Fruit fly (Drosophila melanogaster) whole organism, prepupa: ENCODE results near the gene CG43210.

ENCODE experiments used
- CG31627 ChIP-seq: fragments of 200-800 bp; sonication (Bioruptor generic); optimal IDR thresholded peaks from 3 replicates; lab custom pipeline; 2016; ENCODE audit warnings: missing biosample characterization, missing genetic modification characterization
- Hr39 ChIP-seq: fragments of 200-800 bp; sonication (Bioruptor generic); optimal IDR thresholded peaks from 2 replicates; lab custom pipeline; 2016; ENCODE audit warnings: missing biosample characterization, missing genetic modification characterization
- esn ChIP-seq: fragments of 200-800 bp; sonication (Bioruptor generic); optimal IDR thresholded peaks from 2 replicates; lab custom pipeline; 2016; ENCODE audit warnings: missing biosample characterization, mild to moderate bottlenecking, missing genetic modification characterization, moderate library complexity
- fd85E ChIP-seq: fragments of 200-800 bp; sonication (Bioruptor generic); optimal IDR thresholded peaks from 3 replicates; lab custom pipeline; 2016; ENCODE audit warnings: missing biosample characterization, missing genetic modification characterization
- fkh ChIP-seq: fragments of 200-800 bp; sonication (Bioruptor generic); optimal IDR thresholded peaks from 3 replicates; lab custom pipeline; 2017; ENCODE audit warnings: missing biosample characterization, mild to moderate bottlenecking, missing genetic modification characterization, moderate library complexity

DNA sequence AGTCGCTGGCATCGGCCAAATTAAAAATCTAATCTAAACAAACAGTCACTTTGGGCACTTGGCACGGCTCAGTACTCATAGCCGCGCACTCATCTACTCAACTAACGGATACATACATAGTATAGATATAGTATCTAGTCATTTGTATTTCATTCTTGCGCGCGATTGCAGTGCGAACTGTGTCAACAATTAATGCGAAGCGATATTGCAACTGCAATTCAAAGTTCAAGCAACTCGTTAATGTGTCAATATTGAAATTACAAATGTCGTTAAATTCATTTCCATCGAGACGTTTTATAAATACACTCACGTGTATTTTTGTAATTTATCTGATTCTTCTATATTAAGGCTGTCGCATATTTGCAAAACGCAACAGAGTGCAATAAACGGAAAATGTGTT is 17.3 kb upstream of the CG43210 start:
- TF ChIP-seq fkh (GFP tag; lab: Kevin White, UChicago) (no peak), fd85E (GFP tag; lab: Kevin White, UChicago) (no peak), CG31627 (GFP tag; lab: Kevin White, UChicago) (no peak), Hr39 (GFP tag; lab: Kevin White, UChicago) (no peak), esn (GFP tag; lab: Kevin White, UChicago) (no peak)
